Worm (Caenorhabditis elegans) whole organism, young adult: ENCODE measurements around the gene tmed-13.

ENCODE experiments used
- C06A6.2 ChIP-seq: fragments of 200-800 bp; sonication (Bioruptor generic); conservative IDR thresholded peaks from 2 replicates; pipeline ENCODE4 v1.3.6; 2022; ENCODE audit warnings: missing genetic modification characterization, missing compliant biosample characterization
- F22D6.2 ChIP-seq: sonication (generic microtip); optimal IDR thresholded peaks from 2 replicates; lab custom pipeline; 2016; ENCODE audit warnings: mild to moderate bottlenecking, missing genetic modification characterization, missing compliant biosample characterization
- F23B12.7 ChIP-seq: sonication (generic microtip); optimal IDR thresholded peaks from 2 replicates; lab custom pipeline; 2017; ENCODE audit warnings: missing genetic modification characterization, mild to moderate bottlenecking, missing compliant biosample characterization, antibody characterized with exemption, moderate library complexity; ENCODE audit not compliant: insufficient read depth
- F39B2.1 ChIP-seq: fragments of 200-800 bp; sonication (Bioruptor generic); IDR thresholded peaks from 2 replicates; pipeline ENCODE4 v1.3.6; 2022; ENCODE audit warnings: missing genetic modification reagents, missing genetic modification characterization, missing compliant biosample characterization
- F49E8.2 ChIP-seq: sonication (generic microtip); optimal IDR thresholded peaks from 3 replicates; lab custom pipeline; 2017; ENCODE audit warnings: missing genetic modification characterization, mild to moderate bottlenecking, missing compliant biosample characterization, antibody characterized with exemption, moderate library complexity; ENCODE audit not compliant: insufficient read depth
- K11D2.4 ChIP-seq: fragments of 200-800 bp; sonication (Bioruptor generic); IDR thresholded peaks from 2 replicates; pipeline ENCODE4 v1.3.6; 2022; ENCODE audit warnings: missing genetic modification reagents, missing genetic modification characterization, missing compliant biosample characterization
- Y56A3A.18 ChIP-seq: fragments of 200-800 bp; sonication (Bioruptor generic); IDR thresholded peaks from 2 replicates; pipeline ENCODE4 v1.3.6; 2022; ENCODE audit warnings: missing genetic modification reagents, missing genetic modification characterization, missing compliant biosample characterization
- ZK185.1 ChIP-seq: sonication (generic microtip); optimal IDR thresholded peaks from 2 replicates; lab custom pipeline; 2016; ENCODE audit warnings: mild to moderate bottlenecking, missing genetic modification characterization, missing compliant biosample characterization; ENCODE audit not compliant: poor library complexity, severe bottlenecking
- akir-1 ChIP-seq: fragments of 200-800 bp; sonication (Bioruptor generic); optimal IDR thresholded peaks from 2 replicates; lab custom pipeline; 2018; ENCODE audit warnings: mild to moderate bottlenecking, missing genetic modification characterization, moderate library complexity, missing compliant biosample characterization
- bed-2 ChIP-seq: fragments of 200-800 bp; sonication (Bioruptor generic); IDR thresholded peaks from 2 replicates; pipeline ENCODE4 v1.3.6; 2022; ENCODE audit warnings: missing genetic modification reagents, missing genetic modification characterization, missing compliant biosample characterization
- cebp-1 ChIP-seq, 2 experiments: fragments of 200-800 bp in 1 of 2; sonication (Bioruptor generic) in 1 of 2; sonication (generic microtip) in 1 of 2; IDR thresholded peaks in 1 of 2; optimal IDR thresholded peaks in 1 of 2; 2 replicates each; pipeline versions ENCODE4 v1.3.6 to Lab custom; 2017 to 2022; ENCODE audit warnings: missing compliant biosample characterization in 2 of 2, missing genetic modification characterization in 2 of 2, mild to moderate bottlenecking in 1 of 2, missing genetic modification reagents in 1 of 2, moderate library complexity in 1 of 2
- cebp-2 ChIP-seq: fragments of 200-800 bp; sonication (Bioruptor generic); IDR thresholded peaks from 2 replicates; pipeline ENCODE4 v1.3.6; 2022; ENCODE audit warnings: missing genetic modification characterization, missing compliant biosample characterization
- ceh-91 ChIP-seq: fragments of 200-800 bp; sonication (Bioruptor generic); IDR thresholded peaks from 2 replicates; pipeline ENCODE4 v1.3.6; 2022; ENCODE audit warnings: missing genetic modification reagents, missing genetic modification characterization, missing compliant biosample characterization
- chd-7 ChIP-seq: sonication (generic microtip); optimal IDR thresholded peaks from 2 replicates; lab custom pipeline; 2016; ENCODE audit warnings: mild to moderate bottlenecking, missing genetic modification characterization, moderate library complexity, missing compliant biosample characterization
- dox-1 ChIP-seq: fragments of 200-800 bp; sonication (Bioruptor generic); IDR thresholded peaks from 2 replicates; pipeline ENCODE4 v1.3.6; 2022; ENCODE audit warnings: missing genetic modification reagents, missing genetic modification characterization, missing compliant biosample characterization
- efl-1 ChIP-seq: fragments of 150-350 bp; optimal IDR thresholded peaks from 2 replicates; lab custom pipeline; 2014; ENCODE audit warnings: missing biosample characterization, missing genetic modification reagents, missing genetic modification characterization
- ets-4 ChIP-seq: fragments of 200-800 bp; sonication (Bioruptor generic); optimal IDR thresholded peaks from 2 replicates; lab custom pipeline; 2018; ENCODE audit warnings: mild to moderate bottlenecking, missing genetic modification characterization, missing compliant biosample characterization
- hlh-12 ChIP-seq: sonication (generic microtip); optimal IDR thresholded peaks from 2 replicates; lab custom pipeline; 2016; ENCODE audit warnings: missing genetic modification characterization, missing compliant biosample characterization
- hmg-1.2 ChIP-seq: fragments of 200-800 bp; sonication (Bioruptor generic); IDR thresholded peaks from 2 replicates; pipeline ENCODE4 v1.3.6; 2022; ENCODE audit warnings: missing genetic modification reagents, missing genetic modification characterization, missing compliant biosample characterization
- hsf-1 ChIP-seq: fragments of 200-800 bp; sonication (Bioruptor generic); IDR thresholded peaks from 2 replicates; pipeline ENCODE4 v1.3.6; 2022; ENCODE audit warnings: missing genetic modification reagents, missing genetic modification characterization, missing compliant biosample characterization
- let-526 ChIP-seq: fragments of 200-800 bp; sonication (Bioruptor generic); IDR thresholded peaks from 2 replicates; pipeline ENCODE4 v1.3.6; 2022; ENCODE audit warnings: missing genetic modification reagents, missing genetic modification characterization, missing compliant biosample characterization
- lsl-1 ChIP-seq: fragments of 200-800 bp; sonication (Bioruptor generic); optimal IDR thresholded peaks from 2 replicates; lab custom pipeline; 2018; ENCODE audit warnings: mild to moderate bottlenecking, missing genetic modification characterization, moderate library complexity, missing compliant biosample characterization
- madf-6 ChIP-seq: fragments of 200-800 bp; sonication (Bioruptor generic); IDR thresholded peaks from 2 replicates; pipeline ENCODE4 v1.3.6; 2022; ENCODE audit warnings: missing genetic modification reagents, missing genetic modification characterization, missing compliant biosample characterization
- mxl-1 ChIP-seq: sonication (generic microtip); optimal IDR thresholded peaks from 2 replicates; lab custom pipeline; 2016; ENCODE audit warnings: missing genetic modification characterization, missing compliant biosample characterization
- nfya-1 ChIP-seq: sonication (generic microtip); optimal IDR thresholded peaks from 2 replicates; lab custom pipeline; 2017; ENCODE audit warnings: antibody characterized with exemption, missing compliant biosample characterization, missing genetic modification characterization, borderline replicate concordance; ENCODE audit not compliant: insufficient read depth
- nhr-179 ChIP-seq: sonication (generic microtip); optimal IDR thresholded peaks from 2 replicates; lab custom pipeline; 2016; ENCODE audit warnings: mild to moderate bottlenecking, missing genetic modification characterization, missing compliant biosample characterization
- nhr-27 ChIP-seq: fragments of 200-800 bp; sonication (Bioruptor generic); optimal IDR thresholded peaks from 2 replicates; lab custom pipeline; 2018; ENCODE audit warnings: mild to moderate bottlenecking, missing genetic modification characterization, moderate library complexity, missing compliant biosample characterization
- pbrm-1 ChIP-seq: fragments of 200-800 bp; sonication (Bioruptor generic); IDR thresholded peaks from 2 replicates; pipeline ENCODE4 v1.3.6; 2022; ENCODE audit warnings: missing genetic modification reagents, missing genetic modification characterization, missing compliant biosample characterization
- pha-4 ChIP-seq: fragments of 150-350 bp; sonication (generic microtip); optimal IDR thresholded peaks from 2 replicates; lab custom pipeline; 2014; ENCODE audit warnings: missing biosample characterization, missing genetic modification reagents, missing genetic modification characterization
- repo-1 ChIP-seq: sonication (generic microtip); optimal IDR thresholded peaks from 2 replicates; lab custom pipeline; 2017; ENCODE audit warnings: mild to moderate bottlenecking, missing genetic modification characterization, missing compliant biosample characterization
- unc-62 ChIP-seq: fragments of 150-350 bp; optimal IDR thresholded peaks from 2 replicates; lab custom pipeline; 2014; ENCODE audit warnings: missing biosample characterization, missing genetic modification reagents, missing genetic modification characterization
- ztf-25 ChIP-seq: fragments of 200-800 bp; sonication (Bioruptor generic); IDR thresholded peaks from 2 replicates; pipeline ENCODE4 v1.3.6; 2022; ENCODE audit warnings: missing genetic modification reagents, missing genetic modification characterization, missing compliant biosample characterization
- ztf-26 ChIP-seq: sonication (generic microtip); optimal IDR thresholded peaks from 2 replicates; lab custom pipeline; 2017; ENCODE audit warnings: missing genetic modification characterization, missing compliant biosample characterization
- ztf-6 ChIP-seq: fragments of 200-800 bp; sonication (Bioruptor generic); IDR thresholded peaks from 2 replicates; pipeline ENCODE4 v1.3.6; 2022; ENCODE audit warnings: missing genetic modification reagents, missing genetic modification characterization, missing compliant biosample characterization

Gene tmed-13

ce11 chrIV:6442016-6442618 is 29.1 kb downstream of the tmed-13 start (continued):
- TF ChIP-seq ets-4 = no peak

- TF ChIP-seq bed-2 (GFP tag; lab: Robert Waterston, UW) (no peak), ZK185.1 (tag; lab: Kevin White, UChicago) (no peak), unc-62 (GFP tag; lab: Kevin White, UChicago) (no peak), mxl-1 (tag; lab: Kevin White, UChicago) (no peak), lsl-1 (GFP tag; lab: Kevin White, UChicago) (no peak), K11D2.4 (no peak), F23B12.7 (tag; lab: Kevin White, UChicago) (no peak), nhr-27 (tag; lab: Kevin White, UChicago) (no peak), nhr-179 (tag; lab: Kevin White, UChicago) (no peak), efl-1 (GFP tag; lab: Kevin White, UChicago) (no peak), pbrm-1 (GFP tag; lab: Robert Waterston, UW) (no peak), nfya-1 (tag; lab: Kevin White, UChicago) (no peak), ztf-26 (tag; lab: Kevin White, UChicago) (no peak), madf-6 (GFP tag; lab: Robert Waterston, UW) (no peak), pha-4 (no peak), ztf-6 (no peak), hlh-12 (tag; lab: Kevin White, UChicago) (no peak), F39B2.1 (GFP tag; lab: Robert Waterston, UW) (no peak)
Measured at ce11 chrIV:6441601-6442000, 29.6 kb downstream of the tmed-13 start, which contains the start of gene Y73B6BL.31. TSS of gene Y73B6BL.31 (plus strand) at chrIV:6441901.

ce11 chrIV:6438051-6438450 is 33.1 kb downstream of the tmed-13 start, which contains the start of gene dlc-5:
TSS of gene dlc-5 (plus strand) at chrIV:6438204.
- TF ChIP-seq hmg-1.2 (GFP tag; lab: Robert Waterston, UW) = no peak
- TF ChIP-seq F22D6.2 (tag; lab: Kevin White, UChicago) = no peak
- TF ChIP-seq hsf-1 (GFP tag; lab: Robert Waterston, UW) = no peak
- no peak for TF ChIP-seq C06A6.2 (GFP tag; lab: Robert Waterston, UW)
- TF ChIP-seq ceh-91 (GFP tag; lab: Robert Waterston, UW) = no peak
- no peak for TF ChIP-seq cebp-1 (GFP tag; IDR thresholded peaks at IDR 0.05; lab: Robert Waterston, UW)
- no peak for TF ChIP-seq cebp-1 (tag; optimal IDR thresholded peaks at IDR 0.05; lab: Kevin White, UChicago)
- TF ChIP-seq repo-1 = no peak
- TF ChIP-seq akir-1 (GFP tag; lab: Kevin White, UChicago) = no peak
- no peak for TF ChIP-seq ztf-25 (GFP tag; lab: Robert Waterston, UW)
- no peak for TF ChIP-seq dox-1 (GFP tag; lab: Robert Waterston, UW)
- no peak for TF ChIP-seq Y56A3A.18
- no peak for TF ChIP-seq cebp-2 (GFP tag; lab: Robert Waterston, UW)
- no peak for TF ChIP-seq madf-6 (GFP tag; lab: Robert Waterston, UW)
- TF ChIP-seq F49E8.2 (tag; lab: Kevin White, UChicago) = no peak
- no peak for TF ChIP-seq let-526 (GFP tag; lab: Robert Waterston, UW)
- no peak for TF ChIP-seq chd-7 (tag; lab: Kevin White, UChicago)
